Fruit fly (Drosophila melanogaster) whole organism, embryonic: ENCODE results near the gene Mondo.

ENCODE experiments used
- Atf3 ChIP-seq: fragments of 200-800 bp; sonication (Bioruptor generic); optimal IDR thresholded peaks from 3 replicates; lab custom pipeline; 2016; ENCODE audit warnings: missing biosample characterization, missing genetic modification characterization
- CG10267 ChIP-seq: fragments of 200-800 bp; sonication (Bioruptor generic); optimal IDR thresholded peaks from 2 replicates; lab custom pipeline; 2018; ENCODE audit warnings: missing biosample characterization, mild to moderate bottlenecking, missing genetic modification characterization, moderate library complexity
- CG10543 ChIP-seq: fragments of 200-800 bp; sonication (Bioruptor generic); optimal IDR thresholded peaks from 3 replicates; lab custom pipeline; 2017; ENCODE audit warnings: missing biosample characterization, mild to moderate bottlenecking, missing genetic modification characterization, moderate library complexity
- CG10979 ChIP-seq: fragments of 200-800 bp; sonication (Bioruptor generic); optimal IDR thresholded peaks from 2 replicates; lab custom pipeline; 2018; ENCODE audit warnings: missing biosample characterization, mild to moderate bottlenecking, missing genetic modification characterization, moderate library complexity
- CG16863 ChIP-seq: fragments of 200-800 bp; sonication (Bioruptor generic); optimal IDR thresholded peaks from 3 replicates; lab custom pipeline; 2016; ENCODE audit warnings: missing biosample characterization, missing genetic modification characterization
- CG3065 ChIP-seq: fragments of 200-800 bp; sonication (Bioruptor generic); optimal IDR thresholded peaks from 2 replicates; lab custom pipeline; 2016; ENCODE audit warnings: missing biosample characterization, missing genetic modification characterization
- CG3163 ChIP-seq: fragments of 200-800 bp; sonication (Bioruptor generic); optimal IDR thresholded peaks from 3 replicates; lab custom pipeline; 2016; ENCODE audit warnings: missing biosample characterization, missing genetic modification characterization
- CG3838 ChIP-seq: fragments of 200-800 bp; sonication (Bioruptor generic); optimal IDR thresholded peaks from 3 replicates; lab custom pipeline; 2016; ENCODE audit warnings: missing biosample characterization, missing genetic modification characterization
- CG6175 ChIP-seq: fragments of 200-800 bp; sonication (Bioruptor generic); IDR thresholded peaks from 3 replicates; pipeline ENCODE4 v1.3.6; 2022; ENCODE audit warnings: missing biosample characterization, missing genetic modification characterization
- D19A ChIP-seq: fragments of 200-800 bp; optimal IDR thresholded peaks from 3 replicates; lab custom pipeline; 2019; ENCODE audit warnings: missing biosample characterization, mild to moderate bottlenecking, missing genetic modification characterization, moderate library complexity
- Dp ChIP-seq: fragments of 200-800 bp; sonication (Bioruptor generic); optimal IDR thresholded peaks from 2 replicates; lab custom pipeline; 2018; ENCODE audit warnings: missing biosample characterization, mild to moderate bottlenecking, missing genetic modification characterization, moderate library complexity
- Eip74EF ChIP-seq, 2 experiments: fragments of 200-800 bp in 1 of 2; fragments of >200 bp in 1 of 2; sonication (Bioruptor generic) in 1 of 2; optimal IDR thresholded peaks; 2 replicates each; lab custom pipeline; 2017 to 2019; ENCODE audit warnings: missing biosample characterization in 2 of 2, missing genetic modification characterization in 2 of 2, mild to moderate bottlenecking in 1 of 2, moderate library complexity in 1 of 2
- HLHmδ ChIP-seq: fragments of 200-800 bp; sonication (Bioruptor generic); optimal IDR thresholded peaks from 2 replicates; lab custom pipeline; 2018; ENCODE audit warnings: missing biosample characterization, mild to moderate bottlenecking, missing genetic modification characterization, moderate library complexity
- HmgZ ChIP-seq: fragments of 200-800 bp; sonication (Bioruptor generic); optimal IDR thresholded peaks from 2 replicates; lab custom pipeline; 2018; ENCODE audit warnings: missing biosample characterization, mild to moderate bottlenecking, missing genetic modification characterization
- Hmx ChIP-seq: fragments of 200-800 bp; sonication (Bioruptor generic); optimal IDR thresholded peaks from 2 replicates; lab custom pipeline; 2016; ENCODE audit warnings: missing biosample characterization, missing genetic modification characterization
- MESR4 ChIP-seq: fragments of 200-800 bp; sonication (Bioruptor generic); optimal IDR thresholded peaks from 2 replicates; lab custom pipeline; 2018; ENCODE audit warnings: missing biosample characterization, mild to moderate bottlenecking, missing genetic modification characterization, moderate library complexity
- Mes4 ChIP-seq: fragments of 200-800 bp; sonication (Bioruptor generic); optimal IDR thresholded peaks from 2 replicates; lab custom pipeline; 2016; ENCODE audit warnings: missing biosample characterization, missing genetic modification characterization
- Myb ChIP-seq: fragments of 200-800 bp; sonication (Bioruptor generic); optimal IDR thresholded peaks from 2 replicates; lab custom pipeline; 2016; ENCODE audit warnings: missing biosample characterization, missing genetic modification characterization
- Nf-YB ChIP-seq: fragments of 200-800 bp; sonication (Bioruptor generic); optimal IDR thresholded peaks from 3 replicates; lab custom pipeline; 2019; ENCODE audit warnings: missing biosample characterization, mild to moderate bottlenecking, missing genetic modification characterization, moderate library complexity
- Ptx1 ChIP-seq: fragments of 200-800 bp; sonication (Bioruptor generic); IDR thresholded peaks from 2 replicates; pipeline ENCODE4 v1.3.6; 2022; ENCODE audit warnings: missing biosample characterization, missing genetic modification characterization
- Six4 ChIP-seq: fragments of 200-800 bp; sonication (Bioruptor generic); optimal IDR thresholded peaks from 2 replicates; lab custom pipeline; 2016; ENCODE audit warnings: missing biosample characterization, missing genetic modification characterization
- Stat92E ChIP-seq, 3 experiments: fragments of >200 bp in 2 of 3; fragments of 200-800 bp in 1 of 3; sonication (Bioruptor generic) in 1 of 3; optimal IDR thresholded peaks; 2 replicates each; lab custom pipeline; 2017 to 2019; ENCODE audit warnings: missing biosample characterization in 3 of 3, missing genetic modification characterization in 3 of 3, mild to moderate bottlenecking in 1 of 3, moderate library complexity in 1 of 3
- Vsx1 ChIP-seq: fragments of 200-800 bp; sonication (Bioruptor generic); optimal IDR thresholded peaks from 2 replicates; lab custom pipeline; 2017; ENCODE audit warnings: missing biosample characterization, mild to moderate bottlenecking, missing genetic modification characterization, missing genetic modification reagents
- Xbp1 ChIP-seq: fragments of 200-800 bp; sonication (Bioruptor generic); optimal IDR thresholded peaks from 3 replicates; lab custom pipeline; 2016; ENCODE audit warnings: missing biosample characterization, mild to moderate bottlenecking, missing genetic modification characterization
- abd-A ChIP-seq: fragments of 200-800 bp; sonication (Bioruptor generic); optimal IDR thresholded peaks from 3 replicates; lab custom pipeline; 2019; ENCODE audit warnings: missing biosample characterization, mild to moderate bottlenecking, missing genetic modification characterization, moderate library complexity
- amos ChIP-seq: fragments of 200-800 bp; sonication (Bioruptor generic); IDR thresholded peaks from 2 replicates; pipeline ENCODE4 v1.3.6; 2022; ENCODE audit warnings: missing biosample characterization, missing genetic modification characterization; ENCODE audit not compliant: partially characterized antibody
- bab2 ChIP-seq: fragments of 200-800 bp; sonication (Bioruptor generic); optimal IDR thresholded peaks from 2 replicates; lab custom pipeline; 2016; ENCODE audit warnings: missing biosample characterization, missing genetic modification characterization
- chinmo ChIP-seq: fragments of 200-800 bp; sonication (Bioruptor generic); IDR thresholded peaks from 4 replicates; pipeline ENCODE4 v1.3.6; 2022; ENCODE audit warnings: missing biosample characterization, missing genetic modification characterization; ENCODE audit not compliant: partially characterized antibody
- dati ChIP-seq: fragments of 200-800 bp; sonication (Bioruptor generic); IDR thresholded peaks from 2 replicates; pipeline ENCODE4 v1.3.6; 2022; ENCODE audit warnings: missing biosample characterization, missing genetic modification characterization
- gce ChIP-seq: fragments of 200-800 bp; sonication (Bioruptor generic); IDR thresholded peaks from 3 replicates; pipeline ENCODE4 v1.3.6; 2022; ENCODE audit warnings: missing biosample characterization, missing genetic modification characterization
- grn ChIP-seq: fragments of 200-800 bp; sonication (Bioruptor generic); optimal IDR thresholded peaks from 3 replicates; lab custom pipeline; 2017; ENCODE audit warnings: missing biosample characterization, missing genetic modification characterization
- ind ChIP-seq: fragments of 200-800 bp; sonication (Bioruptor generic); optimal IDR thresholded peaks from 3 replicates; lab custom pipeline; 2016; ENCODE audit warnings: missing biosample characterization, missing genetic modification characterization
- inv ChIP-seq: fragments of 200-800 bp; sonication (Bioruptor generic); IDR thresholded peaks from 2 replicates; pipeline ENCODE4 v1.3.6; 2022; ENCODE audit warnings: missing biosample characterization, missing genetic modification characterization; ENCODE audit not compliant: partially characterized antibody
- pnt ChIP-seq: fragments of 200-800 bp; sonication (Bioruptor generic); optimal IDR thresholded peaks from 3 replicates; lab custom pipeline; 2016; ENCODE audit warnings: missing biosample characterization, missing genetic modification characterization
- sens ChIP-seq: fragments of 200-800 bp; sonication (Bioruptor generic); peaks from one replicate; lab custom pipeline; 2016; ENCODE audit warnings: missing biosample characterization, missing genetic modification characterization
- slbo ChIP-seq: fragments of 200-800 bp; sonication (Bioruptor generic); IDR thresholded peaks from 2 replicates; pipeline ENCODE4 v1.3.6; 2022; ENCODE audit warnings: missing biosample characterization, missing genetic modification characterization
- sug ChIP-seq: fragments of 200-800 bp; optimal IDR thresholded peaks from 2 replicates; lab custom pipeline; 2019; ENCODE audit warnings: missing biosample characterization, mild to moderate bottlenecking, missing genetic modification characterization, moderate library complexity
- tll ChIP-seq, 2 experiments: fragments of 200-800 bp in 1 of 2; fragments of >200 bp in 1 of 2; sonication (Bioruptor generic) in 1 of 2; optimal IDR thresholded peaks; 2 replicates each; lab custom pipeline; 2017 to 2019; ENCODE audit warnings: missing biosample characterization in 2 of 2, missing genetic modification characterization in 2 of 2, mild to moderate bottlenecking in 1 of 2, moderate library complexity in 1 of 2
- toy ChIP-seq: fragments of 200-800 bp; sonication (Bioruptor generic); IDR thresholded peaks from 2 replicates; pipeline ENCODE4 v1.3.6; 2022; ENCODE audit warnings: missing biosample characterization, missing genetic modification characterization
- unpg ChIP-seq: fragments of 200-800 bp; sonication (Bioruptor generic); optimal IDR thresholded peaks from 3 replicates; lab custom pipeline; 2018; ENCODE audit warnings: missing biosample characterization, mild to moderate bottlenecking, missing genetic modification characterization, moderate library complexity
- wor ChIP-seq: fragments of 200-800 bp; sonication (Bioruptor generic); IDR thresholded peaks from 2 replicates; pipeline ENCODE4 v1.3.6; 2022; ENCODE audit warnings: missing biosample characterization, missing genetic modification characterization

Mondo gene

DNA sequence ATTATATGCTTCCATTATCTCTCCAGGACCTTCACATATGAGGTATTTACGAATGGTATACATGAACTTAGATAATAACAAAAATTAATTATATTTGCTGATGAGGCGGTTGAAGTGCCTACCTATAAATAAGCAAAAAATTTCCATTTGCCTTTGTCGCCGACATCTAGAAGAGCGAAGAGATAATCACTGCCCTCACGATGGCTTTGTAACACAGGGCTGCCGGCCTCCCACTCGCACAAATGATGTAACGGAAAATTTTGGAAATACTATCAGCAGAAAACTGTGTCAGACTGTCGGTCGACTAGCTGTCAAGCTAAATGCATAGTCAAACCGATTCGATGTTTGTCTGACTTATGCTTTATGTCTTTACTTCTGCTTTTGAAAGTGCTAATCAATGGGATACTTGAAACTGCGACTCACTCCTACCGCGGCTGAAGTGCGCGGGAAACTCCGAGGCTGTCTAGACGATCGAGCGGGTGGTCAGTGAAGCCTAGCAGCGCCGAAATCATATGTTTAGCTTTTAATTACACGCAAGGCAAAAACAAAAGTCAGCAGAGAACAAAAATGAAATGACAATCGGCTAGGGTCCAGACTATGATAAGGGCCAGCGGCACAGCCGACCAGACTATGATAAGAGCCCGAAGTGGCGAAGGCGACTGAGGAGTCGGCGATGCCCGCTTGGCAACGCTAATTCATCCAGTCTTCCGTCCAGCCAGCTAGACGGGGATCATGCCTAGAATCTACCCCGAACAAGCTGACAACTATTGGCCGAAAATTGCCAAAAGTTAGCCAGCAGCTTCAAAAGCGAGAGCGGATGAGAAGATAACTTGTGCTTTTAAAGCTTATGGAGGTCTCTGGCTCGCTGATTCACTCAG lies 6.0 kb downstream of the Mondo start (continued):
- no peak for TF ChIP-seq Nf-YB (GFP tag; lab: Kevin White, UChicago)
- no peak for TF ChIP-seq CG6175 (GFP tag; lab: Robert Waterston, UW)
- TF ChIP-seq abd-A (tag; lab: Kevin White, UChicago): no peak
- TF ChIP-seq Myb (GFP tag; lab: Kevin White, UChicago): no peak
- no peak for TF ChIP-seq unpg (GFP tag; lab: Kevin White, UChicago)
- TF ChIP-seq sug (tag; lab: Kevin White, UChicago): peak; percentile 81
- TF ChIP-seq CG3065 (GFP tag; lab: Kevin White, UChicago): no peak
- TF ChIP-seq Mes4 (GFP tag; lab: Kevin White, UChicago): no peak
- no peak for TF ChIP-seq CG10979 (tag; lab: Kevin White, UChicago)
- no peak for TF ChIP-seq Hmx (GFP tag; lab: Kevin White, UChicago)
- no peak for TF ChIP-seq Xbp1 (GFP tag; lab: Kevin White, UChicago)
- TF ChIP-seq CG10543 (GFP tag; lab: Kevin White, UChicago): peak; percentile 67
- no peak for TF ChIP-seq slbo (GFP tag; lab: Robert Waterston, UW)
- TF ChIP-seq Eip74EF (GFP tag; optimal IDR thresholded peaks at IDR 0.05; lab: Kevin White, UChicago): no peak
- no peak for TF ChIP-seq dati (GFP tag; lab: Robert Waterston, UW)
- TF ChIP-seq wor (GFP tag; lab: Robert Waterston, UW): no peak
- no peak for TF ChIP-seq HmgZ
- TF ChIP-seq chinmo (GFP tag; lab: Robert Waterston, UW): 0 out of 4 replicates have a peak, but pooled peaks have one; percentile 70
- no peak for TF ChIP-seq Six4
- no peak for TF ChIP-seq Dp
- no peak for TF ChIP-seq MESR4 (GFP tag; lab: Kevin White, UChicago)
- no peak for TF ChIP-seq inv (GFP tag; lab: Robert Waterston, UW)
- TF ChIP-seq amos (GFP tag; lab: Robert Waterston, UW): no peak
- TF ChIP-seq HLHmδ (GFP tag; lab: Kevin White, UChicago): no peak
- TF ChIP-seq tll (GFP tag; optimal IDR thresholded peaks at IDR 0.05; lab: Kevin White, UChicago): no peak
- no peak for TF ChIP-seq Vsx1
- TF ChIP-seq CG10267 (tag; lab: Kevin White, UChicago): no peak
- no peak for TF ChIP-seq CG3838 (GFP tag; lab: Kevin White, UChicago)
- TF ChIP-seq toy: no peak
- TF ChIP-seq gce (GFP tag; lab: Robert Waterston, UW): no peak
- peak; percentile 33 for TF ChIP-seq sens (GFP tag; lab: Kevin White, UChicago)
- TF ChIP-seq grn: peak; percentile 15
- TF ChIP-seq D19A (tag; lab: Kevin White, UChicago): no peak
- TF ChIP-seq CG16863 (GFP tag; lab: Kevin White, UChicago): no peak
- TF ChIP-seq Ptx1: no peak
- TF ChIP-seq Stat92E (GFP tag; optimal IDR thresholded peaks at IDR 0.05; lab: Kevin White, UChicago): no peak
- TF ChIP-seq bab2 (GFP tag; lab: Kevin White, UChicago): no peak
- no peak for TF ChIP-seq CG3163
- no peak for TF ChIP-seq pnt (GFP tag; lab: Kevin White, UChicago)
- no peak for TF ChIP-seq ind (GFP tag; lab: Kevin White, UChicago)
- TF ChIP-seq Atf3 (GFP tag; lab: Kevin White, UChicago): no peak
- TF ChIP-seq, all 482 proteins: peak for 22
